Worm (Caenorhabditis elegans) whole organism, early embryonic: ENCODE results near the gene cdkl-1.

ENCODE experiments used
- aly-1 ChIP-seq: sonication (generic microtip); optimal IDR thresholded peaks from 2 replicates; lab custom pipeline; 2016; ENCODE audit warnings: missing genetic modification characterization, missing compliant biosample characterization
- ama-1 ChIP-seq: fragments of 150-350 bp; optimal IDR thresholded peaks from 2 replicates; lab custom pipeline; 2014
- ceh-13 ChIP-seq: fragments of 200-800 bp; sonication (Bioruptor generic); optimal IDR thresholded peaks from 2 replicates; lab custom pipeline; 2018; ENCODE audit warnings: mild to moderate bottlenecking, missing genetic modification characterization, missing compliant biosample characterization
- ceh-36 ChIP-seq: sonication (generic microtip); optimal IDR thresholded peaks from 2 replicates; lab custom pipeline; 2016; ENCODE audit warnings: missing genetic modification characterization, inconsistent platforms, missing compliant biosample characterization
- ets-7 ChIP-seq: sonication (generic microtip); optimal IDR thresholded peaks from 2 replicates; lab custom pipeline; 2016; ENCODE audit warnings: missing genotype, missing genetic modification characterization, missing compliant biosample characterization
- flt-1 ChIP-seq: fragments of 200-800 bp; sonication (Bioruptor generic); IDR thresholded peaks from 2 replicates; pipeline ENCODE4 v1.3.6; 2022; ENCODE audit warnings: missing genetic modification characterization, missing compliant biosample characterization
- hmbx-1 ChIP-seq: sonication (generic microtip); optimal IDR thresholded peaks from 2 replicates; lab custom pipeline; 2016; ENCODE audit warnings: mild to moderate bottlenecking, missing genetic modification characterization, missing compliant biosample characterization
- hmg-4 ChIP-seq: fragments of 200-800 bp; sonication (Bioruptor generic); optimal IDR thresholded peaks from 2 replicates; lab custom pipeline; 2018; ENCODE audit warnings: mild to moderate bottlenecking, missing genetic modification characterization, missing compliant biosample characterization
- hnd-1 ChIP-seq: sonication (generic microtip); optimal IDR thresholded peaks from 2 replicates; lab custom pipeline; 2016; ENCODE audit warnings: missing genetic modification characterization, missing compliant biosample characterization
- scrt-1 ChIP-seq: fragments of 200-800 bp; sonication (Bioruptor generic); IDR thresholded peaks from 2 replicates; pipeline ENCODE4 v1.3.6; 2022; ENCODE audit warnings: missing genetic modification characterization, missing compliant biosample characterization
- sea-1 ChIP-seq: fragments of 200-800 bp; sonication (Bioruptor generic); conservative IDR thresholded peaks from 2 replicates; pipeline ENCODE4 v1.3.6; 2022; ENCODE audit warnings: missing genetic modification characterization, missing compliant biosample characterization
- tbx-11 ChIP-seq: fragments of 200-800 bp; sonication (Bioruptor generic); IDR thresholded peaks from 2 replicates; pipeline ENCODE4 v1.3.6; 2022; ENCODE audit warnings: missing genetic modification characterization, missing compliant biosample characterization
- tbx-37 ChIP-seq: fragments of 200-800 bp; sonication (Bioruptor generic); conservative IDR thresholded peaks from 2 replicates; pipeline ENCODE4 v1.3.6; 2022; ENCODE audit warnings: missing genetic modification reagents, missing genetic modification characterization, missing compliant biosample characterization
- tra-4 ChIP-seq: sonication (generic microtip); optimal IDR thresholded peaks from 2 replicates; lab custom pipeline; 2017; ENCODE audit warnings: missing genetic modification characterization, missing compliant biosample characterization

DNA sequence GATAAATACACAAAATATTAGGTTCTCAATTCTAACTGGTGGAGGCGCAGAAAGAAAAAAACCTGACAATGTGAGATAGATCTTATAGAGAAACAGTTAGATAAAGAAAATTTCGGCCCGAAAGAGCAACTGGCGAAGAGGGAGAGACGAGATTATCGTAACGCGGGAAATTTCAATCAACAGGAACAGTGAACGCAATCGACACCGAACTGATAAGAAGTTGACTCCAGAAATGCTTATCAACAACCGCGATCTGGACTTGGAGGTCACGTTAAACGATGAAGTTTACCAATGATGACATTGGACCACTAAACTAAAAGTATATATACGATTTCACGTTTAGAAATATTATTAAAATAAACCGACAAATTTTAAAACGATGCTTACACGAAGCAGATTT lies 22.3 kb upstream of the cdkl-1 start:
- TF ChIP-seq scrt-1 (GFP tag; lab: Robert Waterston, UW): no peak
- TF ChIP-seq ama-1 (lab: Kevin White, UChicago): no peak
- no peak for TF ChIP-seq hnd-1 (tag; lab: Kevin White, UChicago)
- no peak for TF ChIP-seq hmg-4 (GFP tag; lab: Kevin White, UChicago)
- TF ChIP-seq flt-1 (GFP tag; lab: Robert Waterston, UW): no peak
- TF ChIP-seq hmbx-1 (tag; lab: Kevin White, UChicago): no peak
- TF ChIP-seq ceh-13 (GFP tag; lab: Kevin White, UChicago): no peak
- TF ChIP-seq tbx-37 (GFP tag; lab: Robert Waterston, UW): no peak
- TF ChIP-seq aly-1 (tag; lab: Kevin White, UChicago): no peak
- TF ChIP-seq sea-1: no peak
- TF ChIP-seq tbx-11 (GFP tag; lab: Robert Waterston, UW): no peak
- TF ChIP-seq ets-7: no peak
- no peak for TF ChIP-seq ceh-36 (tag; lab: Kevin White, UChicago)
- no peak for TF ChIP-seq tra-4
